Worm (Caenorhabditis elegans) whole organism, young adult: Measurements from ENCODE around the gene Y62E10A.6.

ENCODE experiments used
- aptf-3 ChIP-seq: fragments of 200-800 bp; sonication (Bioruptor generic); IDR thresholded peaks from 2 replicates; pipeline ENCODE4 v1.3.6; 2022; ENCODE audit warnings: missing genetic modification characterization, missing compliant biosample characterization
- cebp-2 ChIP-seq: fragments of 200-800 bp; sonication (Bioruptor generic); IDR thresholded peaks from 2 replicates; pipeline ENCODE4 v1.3.6; 2022; ENCODE audit warnings: missing genetic modification characterization, missing compliant biosample characterization
- dpff-1 ChIP-seq: sonication (generic microtip); optimal IDR thresholded peaks from 2 replicates; lab custom pipeline; 2017; ENCODE audit warnings: mild to moderate bottlenecking, missing genetic modification characterization, missing compliant biosample characterization
- egrh-3 ChIP-seq: fragments of 200-800 bp; sonication (Bioruptor generic); IDR thresholded peaks from 2 replicates; pipeline ENCODE4 v1.3.6; 2022; ENCODE audit warnings: missing genetic modification reagents, missing genetic modification characterization, missing compliant biosample characterization
- him-1 ChIP-seq: sonication (generic microtip); optimal IDR thresholded peaks from 2 replicates; lab custom pipeline; 2016; ENCODE audit warnings: missing genotype, missing genetic modification reagents, missing genetic modification characterization, missing compliant biosample characterization
- nhr-90 ChIP-seq: sonication (generic microtip); optimal IDR thresholded peaks from 2 replicates; lab custom pipeline; 2016; ENCODE audit warnings: missing genotype, mild to moderate bottlenecking, missing genetic modification characterization, missing compliant biosample characterization
- pha-4 ChIP-seq: fragments of 150-350 bp; sonication (generic microtip); optimal IDR thresholded peaks from 2 replicates; lab custom pipeline; 2014; ENCODE audit warnings: missing biosample characterization, missing genetic modification reagents, missing genetic modification characterization
- rcor-1 ChIP-seq: fragments of 200-800 bp; sonication (Bioruptor generic); IDR thresholded peaks from 2 replicates; pipeline ENCODE4 v1.3.6; 2022; ENCODE audit warnings: missing genetic modification reagents, missing genetic modification characterization, missing compliant biosample characterization

DNA sequence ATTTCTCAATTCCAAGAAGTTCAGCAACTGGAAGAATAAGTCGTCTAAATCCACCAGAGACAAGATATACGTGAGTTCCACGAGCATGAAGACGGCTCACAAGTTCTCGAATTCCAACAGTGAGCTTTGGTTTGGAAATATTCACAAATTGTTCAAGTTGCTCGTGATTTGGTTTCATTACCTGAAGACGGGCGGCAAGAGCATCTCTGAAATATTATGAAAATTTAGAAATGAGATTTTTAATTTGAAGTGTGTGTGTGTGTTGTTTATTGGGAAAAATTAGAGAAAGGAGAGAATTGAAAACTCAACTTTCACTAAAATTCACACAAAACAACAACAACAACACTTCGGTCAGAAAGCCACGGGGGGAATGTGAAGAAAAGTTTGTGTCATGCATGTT is 19.0 kb downstream of the Y62E10A.6 start:
- no peak for TF ChIP-seq cebp-2 (GFP tag; lab: Robert Waterston, UW)
- TF ChIP-seq pha-4 (tag; lab: Kevin White, UChicago): no peak
- no peak for TF ChIP-seq him-1 (tag; lab: Kevin White, UChicago)
- no peak for TF ChIP-seq egrh-3 (GFP tag; lab: Robert Waterston, UW)
- no peak for TF ChIP-seq aptf-3 (GFP tag; lab: Robert Waterston, UW)
- TF ChIP-seq rcor-1 (GFP tag; lab: Robert Waterston, UW): no peak
- TF ChIP-seq nhr-90 (tag; lab: Kevin White, UChicago): no peak
- no peak for TF ChIP-seq dpff-1 (tag; lab: Kevin White, UChicago)
